Worm (Caenorhabditis elegans) whole organism, L1 larva: ENCODE results near the gene rer-1.

Source experiments
- ama-1 ChIP-seq: fragments of 150-350 bp; optimal IDR thresholded peaks from 2 replicates; lab custom pipeline; 2014
- nhr-237 ChIP-seq: fragments of 150-350 bp; optimal IDR thresholded peaks from 2 replicates; lab custom pipeline; 2014; ENCODE audit warnings: missing biosample characterization, missing genetic modification characterization

ce11 chrII:8856524-8856923 is 45.4 kb downstream of the rer-1 start:
- TF ChIP-seq ama-1 (no peak), nhr-237 (no peak)
